Worm (Caenorhabditis elegans): Measurements from ENCODE around the gene mob-2.

The mob-2 gene

DNA sequence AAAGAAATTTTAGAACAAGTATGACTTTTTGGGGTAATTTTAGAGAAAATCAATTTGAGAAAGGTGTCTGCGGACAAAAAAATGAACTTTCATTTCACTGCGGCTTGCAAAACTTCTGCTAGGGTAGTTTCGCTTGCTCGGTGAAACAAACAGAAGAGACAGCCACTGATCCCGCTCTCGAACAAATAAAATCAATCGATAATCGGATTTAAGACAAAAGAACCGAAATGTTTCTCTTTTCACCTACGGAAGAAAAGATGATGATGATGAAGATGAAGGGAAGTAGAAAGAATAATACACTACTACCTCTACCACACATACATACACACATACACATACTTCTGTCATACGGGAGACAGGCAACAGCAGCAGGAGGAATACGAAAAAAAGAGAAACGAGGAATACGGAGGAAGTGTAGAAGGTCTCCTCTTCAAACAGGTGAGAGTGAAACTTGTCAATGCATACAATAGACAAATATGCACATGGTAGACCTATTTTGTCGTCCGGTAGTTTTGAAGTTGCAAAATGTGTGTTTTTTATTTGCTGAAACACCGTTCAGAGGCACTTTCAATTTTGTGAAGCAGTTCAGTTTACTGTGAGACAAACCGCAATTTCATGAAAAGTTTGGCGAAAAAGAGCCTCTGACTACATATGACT is 12.6 kb downstream of the mob-2 start:
- no peak for TF ChIP-seq Y22D7AL.16 (tag; optimal IDR thresholded peaks at IDR 0.05)
- TF ChIP-seq ceh-19 (GFP tag; optimal IDR thresholded peaks at IDR 0.05), result no peak
- TF ChIP-seq K09A11.1 (tag; optimal IDR thresholded peaks at IDR 0.05; ENCODE audit: insufficient read depth), result no peak
- TF ChIP-seq ets-4 (tag; optimal IDR thresholded peaks at IDR 0.05), result no peak
- no peak for TF ChIP-seq pat-9 (tag; optimal IDR thresholded peaks at IDR 0.05)

DNA sequence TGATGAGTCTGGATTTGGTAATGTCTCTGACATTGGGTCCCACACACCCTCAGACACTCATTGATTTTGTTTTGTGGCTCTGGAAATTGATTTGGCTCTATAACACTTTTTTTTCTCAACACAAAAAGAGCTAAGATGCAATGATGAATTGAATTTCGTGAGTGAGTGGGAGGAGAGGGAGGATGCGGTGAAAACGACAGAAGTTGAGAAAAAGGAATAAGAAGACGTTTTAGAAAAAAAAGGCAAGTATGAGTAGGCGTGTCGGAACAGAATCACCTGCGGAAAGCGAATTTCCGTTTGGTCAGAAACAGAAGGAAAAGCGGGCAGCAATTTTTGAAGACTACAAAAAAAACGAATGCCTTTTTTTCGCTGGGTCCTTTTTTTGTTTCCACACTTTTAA is 14.1 kb downstream of the mob-2 start:
- TF ChIP-seq tbx-2 (tag; optimal IDR thresholded peaks at IDR 0.05), result no peak
- peak; percentile 29 for TF ChIP-seq pros-1 (tag; optimal IDR thresholded peaks at IDR 0.05)

DNA sequence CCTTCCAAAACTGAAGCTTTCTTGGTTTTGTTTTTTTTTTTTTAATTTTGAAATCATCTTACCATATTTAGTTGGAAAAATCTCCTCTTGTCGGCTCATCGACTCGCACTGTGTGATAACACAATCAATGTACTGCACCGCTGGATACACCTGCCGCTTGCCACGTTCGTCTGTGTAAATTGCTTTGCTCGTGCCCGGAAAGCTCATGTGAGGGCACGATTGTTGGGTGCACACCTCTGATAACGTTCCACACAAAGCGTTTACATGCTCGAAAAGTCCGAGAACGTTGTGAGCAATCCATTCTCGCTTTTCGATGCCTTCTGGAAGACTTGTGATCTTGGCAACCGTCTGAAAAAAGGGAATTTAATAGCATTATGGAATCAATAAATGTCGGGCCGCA is 15.4 kb downstream of the mob-2 start:
- TF ChIP-seq zip-5 (tag; optimal IDR thresholded peaks at IDR 0.05) (no peak), nhr-232 (tag; optimal IDR thresholded peaks at IDR 0.05) (no peak), fax-1 (tag; optimal IDR thresholded peaks at IDR 0.05) (no peak), pat-9 (tag; optimal IDR thresholded peaks at IDR 0.05) (no peak), odd-2 (tag; optimal IDR thresholded peaks at IDR 0.05) (no peak), eyg-1 (tag; optimal IDR thresholded peaks at IDR 0.05) (no peak), unc-86 (tag; optimal IDR thresholded peaks at IDR 0.05) (no peak), hlh-13 (GFP tag; optimal IDR thresholded peaks at IDR 0.05) (no peak), ama-1 (optimal IDR thresholded peaks at IDR 0.05) (no peak), npax-4 (tag; optimal IDR thresholded peaks at IDR 0.05) (no peak), K02D7.2 (tag; optimal IDR thresholded peaks at IDR 0.05) (no peak), ceh-30 (tag; optimal IDR thresholded peaks at IDR 0.05) (no peak), ceh-45 (GFP tag; IDR thresholded peaks at IDR 0.05) (no peak), C38D4.7 (GFP tag; optimal IDR thresholded peaks at IDR 0.05) (no peak), madf-2 (tag; optimal IDR thresholded peaks at IDR 0.05) (no peak), mec-3 (tag; optimal IDR thresholded peaks at IDR 0.05; ENCODE audit: borderline replicate concordance) (no peak)

DNA sequence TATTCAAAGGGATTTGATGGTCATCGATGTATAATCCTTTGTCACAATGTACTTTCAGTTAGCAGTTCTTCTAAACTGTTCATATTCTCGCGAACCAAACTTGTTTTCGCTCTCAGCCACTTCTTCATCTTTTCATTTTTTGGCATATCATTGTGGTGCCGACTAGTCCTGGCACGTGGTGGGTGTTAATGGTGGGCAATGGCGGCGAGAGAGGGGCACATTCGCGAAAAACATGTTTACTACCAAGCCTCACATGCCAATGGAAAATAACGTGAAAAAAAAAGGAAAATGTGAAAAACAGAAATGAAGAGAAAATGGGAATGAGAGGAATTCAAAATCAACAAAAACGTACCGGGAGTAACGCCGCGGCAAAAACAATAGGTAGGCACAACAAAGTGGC is 22.8 kb downstream of the mob-2 start:
- TF ChIP-seq ama-1 (optimal IDR thresholded peaks at IDR 0.05) (no peak), syd-9 (tag; optimal IDR thresholded peaks at IDR 0.05) (no peak), nhr-11 (tag; optimal IDR thresholded peaks at IDR 0.05) (no peak), F13H6.1 (tag; optimal IDR thresholded peaks at IDR 0.05) (no peak), ref-2 (tag; optimal IDR thresholded peaks at IDR 0.05) (no peak), ahr-1 (tag; optimal IDR thresholded peaks at IDR 0.05) (no peak), che-1 (tag; optimal IDR thresholded peaks at IDR 0.05) (no peak), C08G9.2 (tag; optimal IDR thresholded peaks at IDR 0.05) (no peak), ceh-18 (tag; optimal IDR thresholded peaks at IDR 0.05) (no peak), unc-55 (GFP tag; optimal IDR thresholded peaks at IDR 0.05) (no peak), pax-1 (tag; optimal IDR thresholded peaks at IDR 0.05) (no peak), unc-86 (tag; optimal IDR thresholded peaks at IDR 0.05) (no peak), gmeb-2 (tag; optimal IDR thresholded peaks at IDR 0.05) (no peak), ceh-22 (tag; optimal IDR thresholded peaks at IDR 0.05) (no peak), eyg-1 (tag; optimal IDR thresholded peaks at IDR 0.05) (no peak), ceh-30 (tag; optimal IDR thresholded peaks at IDR 0.05) (no peak), odd-2 (tag; optimal IDR thresholded peaks at IDR 0.05) (no peak)

DNA sequence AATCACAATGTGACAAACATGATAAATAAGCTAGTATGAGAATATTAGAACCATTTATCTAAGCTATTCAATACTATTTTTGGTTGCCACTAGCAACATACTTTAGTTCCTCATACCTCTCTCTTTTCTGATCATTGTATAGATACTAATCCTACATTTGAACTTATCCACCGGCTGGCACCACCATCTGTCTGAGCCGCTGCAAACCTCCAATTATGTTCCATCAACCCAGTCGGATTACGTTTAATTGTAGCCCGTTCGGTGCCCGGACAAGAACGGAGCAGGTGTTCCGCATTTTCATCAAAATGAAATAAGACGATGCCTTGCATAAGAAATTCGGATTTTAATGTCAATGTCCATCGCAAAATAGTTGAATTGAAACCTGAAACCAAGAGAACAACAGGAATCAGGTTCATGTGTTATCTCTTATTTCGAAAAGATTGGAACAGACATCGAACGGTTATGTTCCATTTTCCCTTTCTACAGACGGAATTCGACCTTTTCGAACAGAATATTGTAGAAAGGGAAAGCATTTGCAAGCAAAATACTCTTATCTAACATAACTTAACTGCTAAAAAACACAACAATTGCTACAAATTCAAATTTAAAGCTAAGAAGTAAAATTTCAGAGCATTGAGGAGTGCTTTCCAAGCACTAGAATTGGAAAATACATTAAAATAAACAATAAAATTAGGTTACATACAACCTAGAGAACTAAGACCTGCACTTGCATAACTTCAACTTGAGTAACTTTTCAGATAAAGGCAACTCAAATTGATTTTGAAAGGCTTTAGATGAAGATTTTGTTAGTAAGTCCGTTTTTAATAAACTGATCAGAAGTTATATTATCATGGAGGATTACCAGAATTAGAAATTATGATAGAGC is 23.6 kb downstream of the mob-2 start:
- TF ChIP-seq sox-4 (tag; optimal IDR thresholded peaks at IDR 0.05) (no peak), K09A11.1 (tag; optimal IDR thresholded peaks at IDR 0.05; ENCODE audit: insufficient read depth) (no peak), dmd-4 (tag; optimal IDR thresholded peaks at IDR 0.05; ENCODE audit: borderline replicate concordance) (no peak), ceh-14 (tag; optimal IDR thresholded peaks at IDR 0.05) (no peak), ceh-6 (GFP tag; optimal IDR thresholded peaks at IDR 0.05) (no peak), hlh-6 (tag; optimal IDR thresholded peaks at IDR 0.05) (no peak), ceh-34 (tag; optimal IDR thresholded peaks at IDR 0.05) (peak; percentile 9), ceh-18 (tag; optimal IDR thresholded peaks at IDR 0.05) (no peak), pqm-1 (tag; optimal IDR thresholded peaks at IDR 0.05) (no peak), hlh-8 (tag; optimal IDR thresholded peaks at IDR 0.05) (no peak), ceh-31 (tag; optimal IDR thresholded peaks at IDR 0.05) (peak; percentile 30)
